Fruit fly (Drosophila melanogaster) whole organism, embryonic: Measurements from ENCODE around the gene CG13694.

ENCODE experiments used
- Awh ChIP-seq: fragments of 200-800 bp; sonication (Bioruptor generic); IDR thresholded peaks from 2 replicates; pipeline ENCODE4, ENCODE4 v1.3.6; 2022; ENCODE audit warnings: missing biosample characterization, missing genetic modification characterization
- CG10431 ChIP-seq: fragments of 200-800 bp; sonication (Bioruptor generic); optimal IDR thresholded peaks from 3 replicates; lab custom pipeline; 2018; ENCODE audit warnings: missing biosample characterization, mild to moderate bottlenecking, missing genetic modification characterization
- CG11504 ChIP-seq: fragments of 200-800 bp; sonication (Bioruptor generic); optimal IDR thresholded peaks from 3 replicates; lab custom pipeline; 2019; ENCODE audit warnings: missing biosample characterization, mild to moderate bottlenecking, missing genetic modification characterization, moderate library complexity
- CG12104 ChIP-seq: fragments of 200-800 bp; sonication (Bioruptor generic); optimal IDR thresholded peaks from 3 replicates; lab custom pipeline; 2016; ENCODE audit warnings: missing biosample characterization, missing genetic modification characterization
- CG12155 ChIP-seq: fragments of 200-800 bp; sonication (Bioruptor generic); optimal IDR thresholded peaks from 3 replicates; lab custom pipeline; 2016; ENCODE audit warnings: missing biosample characterization, missing genetic modification characterization
- CG14965 ChIP-seq: fragments of 200-800 bp; sonication (Bioruptor generic); optimal IDR thresholded peaks from 2 replicates; lab custom pipeline; 2016; ENCODE audit warnings: missing biosample characterization, missing genetic modification characterization, borderline replicate concordance
- CG17829 ChIP-seq: fragments of 200-800 bp; optimal IDR thresholded peaks from 2 replicates; lab custom pipeline; 2019; ENCODE audit warnings: missing biosample characterization, mild to moderate bottlenecking, missing genetic modification characterization, moderate library complexity
- CG2116 ChIP-seq: fragments of 200-800 bp; sonication (Bioruptor generic); optimal IDR thresholded peaks from 3 replicates; lab custom pipeline; 2018; ENCODE audit warnings: missing biosample characterization, mild to moderate bottlenecking, missing genetic modification characterization
- CG2120 ChIP-seq: fragments of 200-800 bp; sonication (Bioruptor generic); optimal IDR thresholded peaks from 3 replicates; lab custom pipeline; 2016; ENCODE audit warnings: missing biosample characterization, missing genetic modification characterization
- CG33213 ChIP-seq: fragments of 200-800 bp; sonication (Bioruptor generic); optimal IDR thresholded peaks from 3 replicates; lab custom pipeline; 2016; ENCODE audit warnings: missing biosample characterization, missing genetic modification characterization
- CG6854 ChIP-seq: fragments of 200-800 bp; sonication (Bioruptor generic); optimal IDR thresholded peaks from 3 replicates; lab custom pipeline; 2017; ENCODE audit warnings: missing biosample characterization, mild to moderate bottlenecking, missing genetic modification characterization
- CG7556 ChIP-seq: fragments of 200-800 bp; sonication (Bioruptor generic); optimal IDR thresholded peaks from 2 replicates; lab custom pipeline; 2017; ENCODE audit warnings: missing biosample characterization, mild to moderate bottlenecking, missing genetic modification characterization
- CG7745 ChIP-seq: fragments of 200-800 bp; sonication (Bioruptor generic); optimal IDR thresholded peaks from 2 replicates; lab custom pipeline; 2018; ENCODE audit warnings: missing biosample characterization, mild to moderate bottlenecking, missing genetic modification characterization, moderate library complexity
- CG8359 ChIP-seq: fragments of 200-800 bp; sonication (Bioruptor generic); optimal IDR thresholded peaks from 2 replicates; lab custom pipeline; 2017; ENCODE audit warnings: missing biosample characterization, mild to moderate bottlenecking, missing genetic modification characterization, borderline replicate concordance
- CkIIα-i1 ChIP-seq: fragments of 200-800 bp; sonication (Bioruptor generic); IDR thresholded peaks from 2 replicates; pipeline ENCODE4 v1.3.6; 2022; ENCODE audit warnings: missing biosample characterization, missing genetic modification characterization
- Dbx ChIP-seq: fragments of 200-800 bp; sonication (Bioruptor generic); IDR thresholded peaks from 3 replicates; pipeline ENCODE4 v1.3.6; 2022; ENCODE audit warnings: missing biosample characterization, missing genetic modification characterization
- Drgx ChIP-seq: fragments of 200-800 bp; sonication (Bioruptor generic); IDR thresholded peaks from 2 replicates; pipeline ENCODE4 v1.3.6; 2022; ENCODE audit warnings: missing biosample characterization, missing genetic modification characterization
- Elba2 ChIP-seq: fragments of 200-800 bp; sonication (Bioruptor generic); optimal IDR thresholded peaks from 3 replicates; lab custom pipeline; 2016; ENCODE audit warnings: missing biosample characterization, missing genetic modification characterization
- Ets65A ChIP-seq: fragments of 200-800 bp; sonication (Bioruptor generic); peaks from one replicate; lab custom pipeline; 2016; ENCODE audit warnings: missing biosample characterization, missing genetic modification characterization
- Gug ChIP-seq: fragments of 200-800 bp; sonication (Bioruptor generic); IDR thresholded peaks from 4 replicates; pipeline ENCODE4 v1.3.6; 2022; ENCODE audit warnings: missing biosample characterization, missing genetic modification characterization
- HLH54F ChIP-seq: fragments of 200-800 bp; sonication (Bioruptor generic); optimal IDR thresholded peaks from 3 replicates; lab custom pipeline; 2016; ENCODE audit warnings: missing biosample characterization, missing genetic modification characterization
- HmgD ChIP-seq: fragments of 200-800 bp; sonication (Bioruptor generic); optimal IDR thresholded peaks from 3 replicates; lab custom pipeline; 2016; ENCODE audit warnings: missing biosample characterization, missing genetic modification characterization
- Kr ChIP-seq: fragments of 200-800 bp; sonication (Bioruptor generic); optimal IDR thresholded peaks from 2 replicates; lab custom pipeline; 2017; ENCODE audit warnings: missing biosample characterization, mild to moderate bottlenecking, missing genetic modification characterization
- MBD-R2 ChIP-seq: fragments of 200-800 bp; sonication (Bioruptor generic); IDR thresholded peaks from 2 replicates; pipeline ENCODE4 v1.3.6; 2022; ENCODE audit warnings: missing biosample characterization, missing genetic modification characterization
- MTF-1 ChIP-seq: fragments of 200-800 bp; sonication (Bioruptor generic); optimal IDR thresholded peaks from 2 replicates; lab custom pipeline; 2018; ENCODE audit warnings: missing biosample characterization, mild to moderate bottlenecking, missing genetic modification characterization, borderline replicate concordance
- Myb ChIP-seq: fragments of 200-800 bp; sonication (Bioruptor generic); optimal IDR thresholded peaks from 2 replicates; lab custom pipeline; 2016; ENCODE audit warnings: missing biosample characterization, missing genetic modification characterization
- NC2α ChIP-seq: fragments of 200-800 bp; sonication (Bioruptor generic); optimal IDR thresholded peaks from 2 replicates; lab custom pipeline; 2016; ENCODE audit warnings: missing biosample characterization, missing genetic modification characterization
- Pdp1 ChIP-seq, 2 experiments: fragments of 200-800 bp; sonication (Bioruptor generic); optimal IDR thresholded peaks; 3 replicates each; lab custom pipeline; 2016; ENCODE audit warnings: missing biosample characterization in 2 of 2, missing genetic modification characterization in 2 of 2, mild to moderate bottlenecking in 1 of 2, moderate library complexity in 1 of 2
- Side ChIP-seq: fragments of 200-800 bp; sonication (Bioruptor generic); optimal IDR thresholded peaks from 2 replicates; lab custom pipeline; 2016; ENCODE audit warnings: missing biosample characterization, missing genetic modification characterization
- Xbp1 ChIP-seq: fragments of 200-800 bp; sonication (Bioruptor generic); optimal IDR thresholded peaks from 3 replicates; lab custom pipeline; 2016; ENCODE audit warnings: missing biosample characterization, mild to moderate bottlenecking, missing genetic modification characterization
- bbx ChIP-seq: fragments of 200-800 bp; sonication (Bioruptor generic); IDR thresholded peaks from 2 replicates; pipeline ENCODE4 v1.3.6; 2022; ENCODE audit warnings: missing biosample characterization, missing genetic modification characterization; ENCODE audit not compliant: partially characterized antibody
- bowl ChIP-seq: fragments of 200-800 bp; sonication (Bioruptor generic); IDR thresholded peaks from 2 replicates; pipeline ENCODE4 v1.3.6; 2022; ENCODE audit warnings: missing biosample characterization, missing genetic modification characterization
- cg ChIP-seq: fragments of 200-800 bp; sonication (Bioruptor generic); optimal IDR thresholded peaks from 3 replicates; lab custom pipeline; 2019; ENCODE audit warnings: missing biosample characterization, mild to moderate bottlenecking, missing genetic modification characterization, moderate library complexity
- dmrt11E ChIP-seq: fragments of 200-800 bp; sonication (Bioruptor generic); optimal IDR thresholded peaks from 3 replicates; lab custom pipeline; 2018; ENCODE audit warnings: missing biosample characterization, mild to moderate bottlenecking, missing genetic modification characterization, moderate library complexity
- eve ChIP-seq, 2 experiments: fragments of >200 bp; optimal IDR thresholded peaks; 2 replicates each; lab custom pipeline; 2017; ENCODE audit warnings: missing biosample characterization in 2 of 2, missing genetic modification characterization in 2 of 2
- fd102C ChIP-seq: fragments of 200-800 bp; sonication (Bioruptor generic); optimal IDR thresholded peaks from 2 replicates; lab custom pipeline; 2018; ENCODE audit warnings: missing biosample characterization, mild to moderate bottlenecking, missing genetic modification characterization, moderate library complexity
- grau ChIP-seq: fragments of 200-800 bp; optimal IDR thresholded peaks from 3 replicates; lab custom pipeline; 2019; ENCODE audit warnings: missing biosample characterization, mild to moderate bottlenecking, missing genetic modification characterization, moderate library complexity
- hbn ChIP-seq: fragments of 200-800 bp; sonication (Bioruptor generic); IDR thresholded peaks from 2 replicates; pipeline ENCODE4 v1.3.6; 2022; ENCODE audit warnings: missing biosample characterization, missing genetic modification characterization; ENCODE audit not compliant: partially characterized antibody
- hkb ChIP-seq, 2 experiments: fragments of 200-800 bp in 1 of 2; fragments of >200 bp in 1 of 2; sonication (Bioruptor generic) in 1 of 2; IDR thresholded peaks in 1 of 2; optimal IDR thresholded peaks in 1 of 2; 2 replicates each; pipeline versions ENCODE4 v1.3.6 to Lab custom; 2017 to 2022; ENCODE audit warnings: missing biosample characterization in 1 of 2, missing genetic modification characterization in 1 of 2
- lilli ChIP-seq: fragments of 200-800 bp; sonication (Bioruptor generic); optimal IDR thresholded peaks from 3 replicates; lab custom pipeline; 2016; ENCODE audit warnings: missing biosample characterization, missing genetic modification characterization
- mirr ChIP-seq: fragments of 200-800 bp; sonication (Bioruptor generic); optimal IDR thresholded peaks from 3 replicates; lab custom pipeline; 2018; ENCODE audit warnings: missing biosample characterization, mild to moderate bottlenecking, missing genetic modification characterization
- odd ChIP-seq: fragments of 200-800 bp; sonication (Bioruptor generic); optimal IDR thresholded peaks from 2 replicates; lab custom pipeline; 2017; ENCODE audit warnings: missing biosample characterization, mild to moderate bottlenecking, missing genetic modification characterization
- pb ChIP-seq: fragments of 200-800 bp; sonication (Bioruptor generic); optimal IDR thresholded peaks from 3 replicates; lab custom pipeline; 2016; ENCODE audit warnings: missing biosample characterization, missing genetic modification characterization
- pros ChIP-seq: fragments of 200-800 bp; sonication (Bioruptor generic); optimal IDR thresholded peaks from 3 replicates; lab custom pipeline; 2019; ENCODE audit warnings: missing biosample characterization, mild to moderate bottlenecking, missing genetic modification characterization, moderate library complexity
- run ChIP-seq: fragments of 200-800 bp; sonication (Bioruptor generic); optimal IDR thresholded peaks from 3 replicates; lab custom pipeline; 2018; ENCODE audit warnings: missing biosample characterization, mild to moderate bottlenecking, missing genetic modification characterization
- sob ChIP-seq: fragments of 200-800 bp; sonication (Bioruptor generic); IDR thresholded peaks from 2 replicates; pipeline ENCODE4 v1.3.6; 2022; ENCODE audit warnings: missing biosample characterization, missing genetic modification characterization
- zen2 ChIP-seq: fragments of 200-800 bp; sonication (Bioruptor generic); IDR thresholded peaks from 3 replicates; pipeline ENCODE4 v1.3.6; 2022; ENCODE audit warnings: missing biosample characterization, missing genetic modification characterization; ENCODE audit not compliant: partially characterized antibody
- zfh1 ChIP-seq: fragments of 200-800 bp; sonication (Bioruptor generic); IDR thresholded peaks from 3 replicates; pipeline ENCODE4 v1.3.6; 2022; ENCODE audit warnings: missing biosample characterization, missing genetic modification characterization

CG13694 gene

dm6 chr2L:131466-132270 is 15.4 kb upstream of the CG13694 start, which contains the start of gene Gs1 (continued):
- TF ChIP-seq zfh1 (0 out of 3 replicates have a peak, but pooled peaks have one; percentile 12), CG33213 (no peak), hkb (optimal IDR thresholded peaks at IDR 0.05; lab: Kevin White, UChicago) (no peak), hkb (GFP tag; IDR thresholded peaks at IDR 0.05; lab: Robert Waterston, UW) (peak; percentile 49; the same call in 1 of the 2 replicates), dmrt11E (tag; lab: Kevin White, UChicago) (no peak), grau (tag; lab: Kevin White, UChicago) (peak; percentile 24), CG17829 (tag; lab: Kevin White, UChicago) (peak; percentile 39), CG7745 (tag; lab: Kevin White, UChicago) (no peak), CG10431 (peak; percentile 3), Pdp1 (GFP tag; optimal IDR thresholded peaks at IDR 0.05; lab: Kevin White, UChicago) (peak in 1 of 2 experiments; percentile 56), NC2α (GFP tag; lab: Kevin White, UChicago) (no peak), Xbp1 (no peak), Kr (GFP tag; lab: Kevin White, UChicago) (no peak), HmgD (GFP tag; lab: Kevin White, UChicago) (no peak), sob (GFP tag; lab: Robert Waterston, UW) (peak; percentile 70), mirr (GFP tag; lab: Kevin White, UChicago) (peak; percentile 67), fd102C (GFP tag; lab: Kevin White, UChicago) (no peak), CG7556 (no peak), MBD-R2 (GFP tag; lab: Robert Waterston, UW) (peak; percentile 18; the same call in 1 of the 2 replicates), CG2120 (GFP tag; lab: Kevin White, UChicago) (peak; percentile 35), Gug (GFP tag; lab: Robert Waterston, UW) (no peak), Myb (GFP tag; lab: Kevin White, UChicago) (no peak), bbx (GFP tag; lab: Robert Waterston, UW) (peak; percentile 65; the same call in 1 of the 2 replicates), pb (GFP tag; lab: Kevin White, UChicago) (peak; percentile 30), CG11504 (peak; percentile 21), CG14965 (GFP tag; lab: Kevin White, UChicago) (no peak), Dbx (peak; percentile 16; the same call in 1 of the 3 replicates), CkIIα-i1 (no peak), Elba2 (no peak), pros (GFP tag; lab: Kevin White, UChicago) (peak; percentile 57), odd (GFP tag; lab: Kevin White, UChicago) (peak; percentile 4), cg (no peak), run (peak; percentile 7), Side (GFP tag; lab: Kevin White, UChicago) (peak; percentile 2), HLH54F (GFP tag; lab: Kevin White, UChicago) (no peak), hbn (GFP tag; lab: Robert Waterston, UW) (peak; percentile 28), CG12155 (GFP tag; lab: Kevin White, UChicago) (no peak), Drgx (GFP tag; lab: Robert Waterston, UW) (peak; percentile 58), CG6854 (GFP tag; lab: Kevin White, UChicago) (peak; percentile 70), lilli (GFP tag; lab: Kevin White, UChicago) (peak; percentile 14), CG8359 (GFP tag; lab: Kevin White, UChicago) (peak; percentile 17), zen2 (GFP tag; lab: Robert Waterston, UW) (peak; percentile 68; the same call in 2 of the 3 replicates), eve (GFP tag; optimal IDR thresholded peaks at IDR 0.05; lab: Kevin White, UChicago) (peak in 1 of 2 experiments; percentile 87), bowl (GFP tag; lab: Robert Waterston, UW) (no peak), MTF-1 (GFP tag; lab: Kevin White, UChicago) (peak; percentile 37), CG2116 (GFP tag; lab: Kevin White, UChicago) (no peak), Awh (no peak), Ets65A (GFP tag; lab: Kevin White, UChicago) (no peak), CG12104 (GFP tag; lab: Kevin White, UChicago) (no peak)
